Worm (Caenorhabditis elegans) whole organism, young adult: Measurements from ENCODE around the gene irld-65.

Source experiments
- B0035.1 ChIP-seq: sonication (generic microtip); optimal IDR thresholded peaks from 2 replicates; lab custom pipeline; 2016; ENCODE audit warnings: missing genetic modification characterization, mild to moderate bottlenecking, missing compliant biosample characterization, missing genotype, missing genetic modification reagents
- B0336.3 ChIP-seq: fragments of 200-800 bp; sonication (Bioruptor generic); IDR thresholded peaks from 2 replicates; pipeline ENCODE4 v1.3.6; 2022; ENCODE audit warnings: missing genetic modification characterization, missing compliant biosample characterization
- C17E4.6 ChIP-seq: fragments of 200-800 bp; sonication (Bioruptor generic); IDR thresholded peaks from 2 replicates; pipeline ENCODE4 v1.3.6; 2022; ENCODE audit warnings: missing genetic modification reagents, missing genetic modification characterization, missing compliant biosample characterization
- F22D6.2 ChIP-seq: sonication (generic microtip); optimal IDR thresholded peaks from 2 replicates; lab custom pipeline; 2016; ENCODE audit warnings: mild to moderate bottlenecking, missing genetic modification characterization, missing compliant biosample characterization
- F52B5.7 ChIP-seq: sonication (generic microtip); optimal IDR thresholded peaks from 2 replicates; lab custom pipeline; 2016; ENCODE audit warnings: mild to moderate bottlenecking, missing genetic modification characterization, missing compliant biosample characterization
- F57A8.1 ChIP-seq: fragments of 200-800 bp; sonication (Bioruptor generic); optimal IDR thresholded peaks from 2 replicates; lab custom pipeline; 2018; ENCODE audit warnings: mild to moderate bottlenecking, missing genetic modification characterization, moderate library complexity, missing compliant biosample characterization
- K12H6.12 ChIP-seq: fragments of 200-800 bp; sonication (Bioruptor generic); optimal IDR thresholded peaks from 2 replicates; lab custom pipeline; 2018; ENCODE audit warnings: mild to moderate bottlenecking, missing genetic modification characterization, missing compliant biosample characterization
- Y53F4B.3 ChIP-seq: fragments of 200-800 bp; sonication (Bioruptor generic); IDR thresholded peaks from 2 replicates; pipeline ENCODE4 v1.3.6; 2022; ENCODE audit warnings: missing genetic modification reagents, missing genetic modification characterization, missing compliant biosample characterization
- Y56A3A.18 ChIP-seq: fragments of 200-800 bp; sonication (Bioruptor generic); IDR thresholded peaks from 2 replicates; pipeline ENCODE4 v1.3.6; 2022; ENCODE audit warnings: missing genetic modification reagents, missing genetic modification characterization, missing compliant biosample characterization
- Y79H2A.3 ChIP-seq: fragments of 200-800 bp; sonication (Bioruptor generic); conservative IDR thresholded peaks from 2 replicates; pipeline ENCODE4 v1.3.6; 2022; ENCODE audit warnings: missing genetic modification reagents, missing genetic modification characterization, missing compliant biosample characterization
- aptf-3 ChIP-seq: fragments of 200-800 bp; sonication (Bioruptor generic); IDR thresholded peaks from 2 replicates; pipeline ENCODE4 v1.3.6; 2022; ENCODE audit warnings: missing genetic modification characterization, missing compliant biosample characterization
- atf-7 ChIP-seq: sonication (generic microtip); optimal IDR thresholded peaks from 2 replicates; lab custom pipeline; 2017; ENCODE audit warnings: mild to moderate bottlenecking, missing genetic modification characterization, missing compliant biosample characterization
- athp-1 ChIP-seq: sonication (generic microtip); optimal IDR thresholded peaks from 2 replicates; lab custom pipeline; 2017; ENCODE audit warnings: mild to moderate bottlenecking, missing genetic modification characterization, missing compliant biosample characterization
- attf-5 ChIP-seq: fragments of 200-800 bp; sonication (Bioruptor generic); optimal IDR thresholded peaks from 2 replicates; lab custom pipeline; 2018; ENCODE audit warnings: mild to moderate bottlenecking, missing genetic modification characterization, missing compliant biosample characterization
- attf-6 ChIP-seq: fragments of 200-800 bp; sonication (Bioruptor generic); IDR thresholded peaks from 2 replicates; pipeline ENCODE4 v1.3.6; 2022; ENCODE audit warnings: missing genetic modification reagents, missing genetic modification characterization, missing compliant biosample characterization
- bed-1 ChIP-seq: fragments of 200-800 bp; sonication (Bioruptor generic); IDR thresholded peaks from 2 replicates; pipeline ENCODE4 v1.3.6; 2022; ENCODE audit warnings: missing genetic modification reagents, missing genetic modification characterization, missing compliant biosample characterization
- cebp-1 ChIP-seq, 2 experiments: fragments of 200-800 bp in 1 of 2; sonication (Bioruptor generic) in 1 of 2; sonication (generic microtip) in 1 of 2; IDR thresholded peaks in 1 of 2; optimal IDR thresholded peaks in 1 of 2; 2 replicates each; pipeline versions ENCODE4 v1.3.6 to Lab custom; 2017 to 2022; ENCODE audit warnings: missing compliant biosample characterization in 2 of 2, missing genetic modification characterization in 2 of 2, mild to moderate bottlenecking in 1 of 2, missing genetic modification reagents in 1 of 2, moderate library complexity in 1 of 2
- ceh-100 ChIP-seq: fragments of 200-800 bp; sonication (Bioruptor generic); IDR thresholded peaks from 2 replicates; pipeline ENCODE4 v1.3.6; 2022; ENCODE audit warnings: missing genetic modification reagents, missing genetic modification characterization, missing compliant biosample characterization
- chd-7 ChIP-seq: sonication (generic microtip); optimal IDR thresholded peaks from 2 replicates; lab custom pipeline; 2016; ENCODE audit warnings: mild to moderate bottlenecking, missing genetic modification characterization, moderate library complexity, missing compliant biosample characterization
- dox-1 ChIP-seq: fragments of 200-800 bp; sonication (Bioruptor generic); IDR thresholded peaks from 2 replicates; pipeline ENCODE4 v1.3.6; 2022; ENCODE audit warnings: missing genetic modification reagents, missing genetic modification characterization, missing compliant biosample characterization
- dpl-1 ChIP-seq: fragments of 150-350 bp; optimal IDR thresholded peaks from 2 replicates; lab custom pipeline; 2014; ENCODE audit warnings: missing biosample characterization, missing genetic modification reagents, missing genetic modification characterization
- egl-44 ChIP-seq: fragments of 200-800 bp; sonication (Bioruptor generic); IDR thresholded peaks from 2 replicates; pipeline ENCODE4 v1.3.6; 2022; ENCODE audit warnings: missing genetic modification reagents, missing genetic modification characterization, missing compliant biosample characterization
- hlh-12 ChIP-seq: sonication (generic microtip); optimal IDR thresholded peaks from 2 replicates; lab custom pipeline; 2016; ENCODE audit warnings: missing genetic modification characterization, missing compliant biosample characterization
- hmg-1.2 ChIP-seq: fragments of 200-800 bp; sonication (Bioruptor generic); IDR thresholded peaks from 2 replicates; pipeline ENCODE4 v1.3.6; 2022; ENCODE audit warnings: missing genetic modification reagents, missing genetic modification characterization, missing compliant biosample characterization
- hsf-1 ChIP-seq: fragments of 200-800 bp; sonication (Bioruptor generic); IDR thresholded peaks from 2 replicates; pipeline ENCODE4 v1.3.6; 2022; ENCODE audit warnings: missing genetic modification reagents, missing genetic modification characterization, missing compliant biosample characterization
- lag-1 ChIP-seq: fragments of 200-800 bp; sonication (Bioruptor generic); IDR thresholded peaks from 2 replicates; pipeline ENCODE4 v1.3.6; 2022; ENCODE audit warnings: missing genetic modification reagents, missing genetic modification characterization, missing compliant biosample characterization
- let-526 ChIP-seq: fragments of 200-800 bp; sonication (Bioruptor generic); IDR thresholded peaks from 2 replicates; pipeline ENCODE4 v1.3.6; 2022; ENCODE audit warnings: missing genetic modification reagents, missing genetic modification characterization, missing compliant biosample characterization
- let-607 ChIP-seq, 2 experiments: fragments of 200-800 bp in 1 of 2; sonication (Bioruptor generic) in 1 of 2; sonication (generic microtip) in 1 of 2; optimal IDR thresholded peaks; 2 replicates each; lab custom pipeline; 2016 to 2018; ENCODE audit warnings: mild to moderate bottlenecking in 2 of 2, missing compliant biosample characterization in 2 of 2, missing genetic modification characterization in 2 of 2, moderate library complexity in 2 of 2, missing genotype in 1 of 2
- lin-35 ChIP-seq, 3 experiments: fragments of 150-350 bp in 2 of 3; sonication (generic microtip) in 1 of 3; optimal IDR thresholded peaks; 2 replicates each; lab custom pipeline; 2014 to 2018; ENCODE audit warnings: missing biosample characterization in 3 of 3, missing genetic modification characterization in 3 of 3, missing genetic modification reagents in 3 of 3
- madf-6 ChIP-seq: fragments of 200-800 bp; sonication (Bioruptor generic); IDR thresholded peaks from 2 replicates; pipeline ENCODE4 v1.3.6; 2022; ENCODE audit warnings: missing genetic modification reagents, missing genetic modification characterization, missing compliant biosample characterization
- madf-8 ChIP-seq: fragments of 200-800 bp; sonication (Bioruptor generic); conservative IDR thresholded peaks from 2 replicates; pipeline ENCODE4 v1.3.6; 2022; ENCODE audit warnings: missing genetic modification reagents, missing genetic modification characterization, missing compliant biosample characterization
- mcd-1 ChIP-seq: fragments of 200-800 bp; sonication (Bioruptor generic); IDR thresholded peaks from 2 replicates; pipeline ENCODE4 v1.3.6; 2022; ENCODE audit warnings: missing genetic modification reagents, missing genetic modification characterization, missing compliant biosample characterization
- mes-4 ChIP-seq: sonication (generic microtip); optimal IDR thresholded peaks from 2 replicates; lab custom pipeline; 2016; ENCODE audit warnings: missing genotype, missing genetic modification characterization, missing compliant biosample characterization
- mxl-1 ChIP-seq: sonication (generic microtip); optimal IDR thresholded peaks from 2 replicates; lab custom pipeline; 2016; ENCODE audit warnings: missing genetic modification characterization, missing compliant biosample characterization
- nfya-2 ChIP-seq: fragments of 200-800 bp; sonication (Bioruptor generic); IDR thresholded peaks from 2 replicates; pipeline ENCODE4 v1.3.6; 2022; ENCODE audit warnings: missing genetic modification reagents, missing genetic modification characterization, missing compliant biosample characterization
- nfyb-1 ChIP-seq: fragments of 200-800 bp; sonication (Bioruptor generic); IDR thresholded peaks from 2 replicates; pipeline ENCODE4 v1.3.6; 2022; ENCODE audit warnings: missing genetic modification reagents, missing genetic modification characterization, missing compliant biosample characterization
- nhr-179 ChIP-seq: sonication (generic microtip); optimal IDR thresholded peaks from 2 replicates; lab custom pipeline; 2016; ENCODE audit warnings: mild to moderate bottlenecking, missing genetic modification characterization, missing compliant biosample characterization
- nhr-27 ChIP-seq: fragments of 200-800 bp; sonication (Bioruptor generic); optimal IDR thresholded peaks from 2 replicates; lab custom pipeline; 2018; ENCODE audit warnings: mild to moderate bottlenecking, missing genetic modification characterization, moderate library complexity, missing compliant biosample characterization
- nhr-90 ChIP-seq: sonication (generic microtip); optimal IDR thresholded peaks from 2 replicates; lab custom pipeline; 2016; ENCODE audit warnings: missing genotype, mild to moderate bottlenecking, missing genetic modification characterization, missing compliant biosample characterization
- tbp1 ChIP-seq: fragments of 200-800 bp; sonication (Bioruptor generic); optimal IDR thresholded peaks from 2 replicates; lab custom pipeline; 2018; ENCODE audit warnings: mild to moderate bottlenecking, missing genetic modification characterization, missing compliant biosample characterization
- zfh-2 ChIP-seq: fragments of 200-800 bp; sonication (Bioruptor generic); conservative IDR thresholded peaks from 2 replicates; pipeline ENCODE4 v1.3.6; 2022; ENCODE audit warnings: missing genetic modification reagents, missing genetic modification characterization, missing compliant biosample characterization
- ztf-3 ChIP-seq: fragments of 200-800 bp; sonication (Bioruptor generic); optimal IDR thresholded peaks from 2 replicates; lab custom pipeline; 2018; ENCODE audit warnings: mild to moderate bottlenecking, missing genetic modification characterization, missing compliant biosample characterization

Gene irld-65

ce11 chrII:2985446-2985845 lies 47.7 kb upstream of the irld-65 start (continued):
- TF ChIP-seq madf-6 (GFP tag; lab: Robert Waterston, UW) (0 out of 2 replicates have a peak, but pooled peaks have one; percentile 28), nhr-179 (tag; lab: Kevin White, UChicago) (no peak), B0035.1 (tag; lab: Kevin White, UChicago) (no peak)
- TF ChIP-seq, all 124 proteins: peak for 9

DNA sequence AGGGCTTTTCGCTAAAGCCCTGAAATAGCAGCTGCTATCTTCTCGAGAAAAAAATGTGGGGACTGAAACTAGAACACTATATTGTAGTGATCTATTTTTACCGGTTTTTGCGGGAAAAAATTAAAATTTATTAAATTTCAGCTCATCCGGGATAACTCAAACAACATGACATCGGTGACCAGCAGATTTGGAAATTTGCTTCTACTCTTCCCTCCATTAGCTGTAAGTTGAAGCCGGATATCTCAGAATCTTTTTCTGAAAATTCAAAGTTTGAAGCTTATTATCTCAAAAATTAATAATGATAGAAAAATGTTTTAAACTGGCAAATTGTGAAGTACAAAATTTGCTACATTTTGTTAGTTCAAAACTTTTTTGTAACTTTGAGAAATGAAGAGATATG lies 46.6 kb upstream of the irld-65 start:
- TF ChIP-seq mxl-1 (tag; lab: Kevin White, UChicago): no peak
- TF ChIP-seq atf-7 (tag; lab: Kevin White, UChicago): no peak
- TF ChIP-seq B0035.1 (tag; lab: Kevin White, UChicago): no peak
- TF ChIP-seq lag-1 (GFP tag; lab: Robert Waterston, UW): no peak
- TF ChIP-seq ztf-3 (GFP tag; lab: Kevin White, UChicago): no peak
- TF ChIP-seq F52B5.7: no peak
- no peak for TF ChIP-seq aptf-3
- TF ChIP-seq nfya-2 (GFP tag; lab: Robert Waterston, UW): no peak

- no peak for TF ChIP-seq nhr-90
- TF ChIP-seq Y53F4B.3: no peak
- TF ChIP-seq dox-1: 0 out of 2 replicates have a peak, but pooled peaks have one; percentile 16
- no peak for TF ChIP-seq hmg-1.2
- no peak for TF ChIP-seq Y79H2A.3 (GFP tag; lab: Robert Waterston, UW)
Measured at ce11 chrII:2979061-2979460, 41.3 kb upstream of the irld-65 start.

DNA sequence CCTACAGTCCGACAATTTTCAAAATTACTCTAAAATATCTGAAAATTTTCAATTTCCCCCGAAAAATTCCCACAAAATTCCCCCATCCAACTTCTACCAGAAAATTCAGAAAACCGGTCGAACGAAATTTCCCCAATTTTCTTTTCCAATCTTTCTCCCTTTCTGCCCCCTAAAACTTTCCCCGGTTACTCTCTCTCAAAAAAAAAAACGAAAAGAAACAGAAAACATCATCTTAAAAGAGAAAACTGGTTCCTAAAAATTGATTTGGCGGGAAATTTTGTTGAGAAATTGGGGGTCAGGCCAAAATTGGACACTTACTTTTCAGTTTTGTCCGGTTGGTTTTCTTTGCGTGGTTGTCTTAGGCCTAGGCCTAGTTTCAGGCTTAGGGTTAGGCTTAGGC lies 39.9 kb upstream of the irld-65 start:
- no peak for TF ChIP-seq Y56A3A.18 (GFP tag; lab: Robert Waterston, UW)
- TF ChIP-seq dpl-1: no peak
- TF ChIP-seq athp-1: no peak
- TF ChIP-seq ceh-100 (GFP tag; lab: Robert Waterston, UW): no peak
- no peak for TF ChIP-seq hsf-1
- no peak for TF ChIP-seq attf-6 (GFP tag; lab: Robert Waterston, UW)
- TF ChIP-seq let-607 (tag; optimal IDR thresholded peaks at IDR 0.05; lab: Kevin White, UChicago): no peak
- no peak for TF ChIP-seq egl-44 (GFP tag; lab: Robert Waterston, UW)
- TF ChIP-seq hlh-12 (tag; lab: Kevin White, UChicago): no peak
- TF ChIP-seq mes-4 (tag; lab: Kevin White, UChicago): no peak
- TF ChIP-seq C17E4.6 (GFP tag; lab: Robert Waterston, UW): no peak
- no peak for TF ChIP-seq lin-35 (GFP tag; optimal IDR thresholded peaks at IDR 0.05; lab: Kevin White, UChicago)
- TF ChIP-seq, all 124 proteins: peak for 0

- no peak for TF ChIP-seq bed-1 (GFP tag; lab: Robert Waterston, UW)
- peak; percentile 31; the same call in 1 of the 2 replicates for TF ChIP-seq B0336.3 (GFP tag; lab: Robert Waterston, UW)
- peak; percentile 6 for TF ChIP-seq attf-5 (GFP tag; lab: Kevin White, UChicago)
- no peak for TF ChIP-seq F57A8.1
- peak; percentile 16 for TF ChIP-seq atf-7 (tag; lab: Kevin White, UChicago)
- no peak for TF ChIP-seq let-526
- no peak for TF ChIP-seq tbp1 (GFP tag; lab: Kevin White, UChicago)
- no peak for TF ChIP-seq F22D6.2 (tag; lab: Kevin White, UChicago)
- peak; percentile 76 for TF ChIP-seq zfh-2 (GFP tag; lab: Robert Waterston, UW)
- no peak for TF ChIP-seq cebp-1 (GFP tag; IDR thresholded peaks at IDR 0.05; lab: Robert Waterston, UW)
- TF ChIP-seq cebp-1 (tag; optimal IDR thresholded peaks at IDR 0.05; lab: Kevin White, UChicago): peak; percentile 69
- TF ChIP-seq mcd-1 (GFP tag; lab: Robert Waterston, UW): peak; percentile 42
- no peak for TF ChIP-seq ztf-3 (GFP tag; lab: Kevin White, UChicago)
- peak; percentile 18 for TF ChIP-seq chd-7 (tag; lab: Kevin White, UChicago)
- peak; percentile 56; the same call in 1 of the 2 replicates for TF ChIP-seq nfyb-1 (GFP tag; lab: Robert Waterston, UW)
- TF ChIP-seq K12H6.12 (tag; lab: Kevin White, UChicago): peak; percentile 20
- TF ChIP-seq C17E4.6 (GFP tag; lab: Robert Waterston, UW): no peak
- no peak for TF ChIP-seq nhr-27
- 0 out of 2 replicates have a peak, but pooled peaks have one; percentile 21 for TF ChIP-seq hmg-1.2
- 0 out of 2 replicates have a peak, but pooled peaks have one; percentile 15 for TF ChIP-seq madf-8 (GFP tag; lab: Robert Waterston, UW)
Measured at ce11 chrII:2976597-2976996, 38.8 kb upstream of the irld-65 start, which contains the start of gene nhr-88. TSS of gene nhr-88 (plus strand) at chrII:2976639.
